Fruit fly (Drosophila melanogaster) whole organism, pupa: ENCODE results near the gene Ibf1.

Experiments
- CG12605 ChIP-seq: fragments of 200-800 bp; sonication (Bioruptor generic); IDR thresholded peaks from 2 replicates; pipeline ENCODE4 v1.3.6; 2022; ENCODE audit warnings: missing biosample characterization, missing genetic modification characterization
- CG13204 ChIP-seq: fragments of 200-800 bp; sonication (Bioruptor generic); optimal IDR thresholded peaks from 2 replicates; lab custom pipeline; 2018; ENCODE audit warnings: missing biosample characterization, mild to moderate bottlenecking, missing genetic modification characterization, moderate library complexity
- CG14655 ChIP-seq: fragments of 200-800 bp; sonication (Bioruptor generic); optimal IDR thresholded peaks from 3 replicates; lab custom pipeline; 2017; ENCODE audit warnings: mild to moderate bottlenecking, missing biosample characterization, missing genetic modification reagents, missing genetic modification characterization
- CG17806 ChIP-seq: fragments of 200-800 bp; sonication (Bioruptor generic); optimal IDR thresholded peaks from 2 replicates; lab custom pipeline; 2018; ENCODE audit warnings: missing biosample characterization, mild to moderate bottlenecking, missing genetic modification characterization, moderate library complexity
- CG4496 ChIP-seq: fragments of 200-800 bp; sonication (Bioruptor generic); IDR thresholded peaks from 3 replicates; pipeline ENCODE4 v1.3.6; 2022; ENCODE audit warnings: missing biosample characterization, missing genetic modification characterization
- CG8159 ChIP-seq: fragments of 200-800 bp; sonication (Bioruptor generic); optimal IDR thresholded peaks from 3 replicates; lab custom pipeline; 2018; ENCODE audit warnings: missing biosample characterization, mild to moderate bottlenecking, missing genetic modification characterization, moderate library complexity
- CG8301 ChIP-seq: fragments of 200-800 bp; sonication (Bioruptor generic); optimal IDR thresholded peaks from 2 replicates; lab custom pipeline; 2018; ENCODE audit warnings: missing biosample characterization, mild to moderate bottlenecking, missing genetic modification characterization
- CG9948 ChIP-seq: fragments of 200-800 bp; sonication (Bioruptor generic); optimal IDR thresholded peaks from 2 replicates; lab custom pipeline; 2018; ENCODE audit warnings: missing biosample characterization, mild to moderate bottlenecking, missing genetic modification characterization, moderate library complexity
- EcR ChIP-seq: fragments of 200-800 bp; sonication (Bioruptor generic); optimal IDR thresholded peaks from 3 replicates; lab custom pipeline; 2019; ENCODE audit warnings: missing biosample characterization, missing genetic modification characterization, mild to moderate bottlenecking, moderate library complexity, missing genetic modification reagents
- Ets98B ChIP-seq: fragments of 200-800 bp; sonication (Bioruptor generic); IDR thresholded peaks from 2 replicates; pipeline ENCODE4 v1.3.6; 2022; ENCODE audit warnings: missing biosample characterization, missing genetic modification characterization
- Pif1A ChIP-seq: fragments of 200-800 bp; sonication (Bioruptor generic); optimal IDR thresholded peaks from 3 replicates; lab custom pipeline; 2016; ENCODE audit warnings: missing biosample characterization, missing genetic modification characterization
- Snoo ChIP-seq: fragments of 200-800 bp; sonication (Bioruptor generic); optimal IDR thresholded peaks from 3 replicates; lab custom pipeline; 2017; ENCODE audit warnings: missing biosample characterization, mild to moderate bottlenecking, missing genetic modification characterization, inconsistent platforms
- gl ChIP-seq: fragments of 200-800 bp; sonication (Bioruptor generic); optimal IDR thresholded peaks from 2 replicates; lab custom pipeline; 2018; ENCODE audit warnings: missing biosample characterization, mild to moderate bottlenecking, missing genetic modification characterization
- rn ChIP-seq: fragments of 200-800 bp; sonication (Bioruptor generic); IDR thresholded peaks from 2 replicates; pipeline ENCODE4 v1.3.6; 2022; ENCODE audit warnings: missing biosample characterization, missing genetic modification characterization

DNA sequence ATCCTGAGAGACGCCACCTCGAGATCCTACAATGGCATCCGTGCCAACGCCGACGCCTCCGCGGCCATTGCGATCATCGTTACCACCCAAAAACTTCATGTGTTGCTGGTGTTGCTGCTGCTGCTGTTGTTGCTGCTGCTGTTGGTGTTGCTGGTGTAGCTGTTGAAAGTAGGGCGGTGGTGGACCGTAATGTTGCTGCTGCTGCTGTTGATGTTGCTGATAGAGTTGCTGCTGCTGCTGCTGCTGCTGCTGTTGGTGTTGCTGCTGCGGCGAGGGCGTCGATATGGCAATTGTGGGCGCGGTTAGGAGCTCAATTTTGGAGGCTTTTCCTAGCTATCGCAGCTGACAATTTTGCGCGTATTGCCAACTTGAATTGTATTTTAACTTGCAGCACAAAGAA is 25.0 kb upstream of the Ibf1 start:
- TF ChIP-seq gl (tag; lab: Kevin White, UChicago) (no peak), EcR (GFP tag; lab: Kevin White, UChicago) (no peak), rn (no peak), CG8159 (tag; lab: Kevin White, UChicago) (no peak), CG13204 (no peak), CG4496 (GFP tag; lab: Robert Waterston, UW) (no peak), CG9948 (no peak), CG14655 (GFP tag; lab: Kevin White, UChicago) (no peak), Snoo (tag; lab: Kevin White, UChicago) (no peak), CG12605 (no peak), CG17806 (tag; lab: Kevin White, UChicago) (no peak), Ets98B (GFP tag; lab: Robert Waterston, UW) (no peak), CG8301 (tag; lab: Kevin White, UChicago) (no peak), Pif1A (GFP tag; lab: Kevin White, UChicago) (no peak)
